Worm (Caenorhabditis elegans) whole organism, L1 larva: ENCODE measurements around the gene Y56A3A.28.
A peak's percentile ranks its signal among the peaks of the same experiment; 100 is the strongest.

Source experiments
- C04F5.9 ChIP-seq: sonication (generic microtip); optimal IDR thresholded peaks from 2 replicates; lab custom pipeline; 2016; ENCODE audit warnings: missing genetic modification characterization, missing compliant biosample characterization
- C34B4.2 ChIP-seq: sonication (generic microtip); optimal IDR thresholded peaks from 2 replicates; lab custom pipeline; 2017; ENCODE audit warnings: mild to moderate bottlenecking, missing genetic modification characterization, missing compliant biosample characterization
- F16B12.6 ChIP-seq: fragments of 150-350 bp; optimal IDR thresholded peaks from 2 replicates; lab custom pipeline; 2014; ENCODE audit warnings: missing biosample characterization, missing genetic modification characterization
- aha-1 ChIP-seq: fragments of 150-350 bp; optimal IDR thresholded peaks from 2 replicates; lab custom pipeline; 2014; ENCODE audit warnings: missing biosample characterization, missing genetic modification characterization
- ama-1 ChIP-seq: fragments of 150-350 bp; optimal IDR thresholded peaks from 2 replicates; lab custom pipeline; 2014
- blmp-1 ChIP-seq: fragments of 150-350 bp; optimal IDR thresholded peaks from 2 replicates; lab custom pipeline; 2014; ENCODE audit warnings: missing biosample characterization, missing genetic modification characterization
- ceh-63 ChIP-seq: fragments of 200-800 bp; sonication (Bioruptor generic); optimal IDR thresholded peaks from 2 replicates; lab custom pipeline; 2018; ENCODE audit warnings: mild to moderate bottlenecking, missing genetic modification characterization, missing compliant biosample characterization
- ceh-8 ChIP-seq: fragments of 200-800 bp; sonication (Bioruptor generic); optimal IDR thresholded peaks from 2 replicates; lab custom pipeline; 2018; ENCODE audit warnings: mild to moderate bottlenecking, missing genetic modification characterization, moderate library complexity, missing compliant biosample characterization
- ceh-82 ChIP-seq, 3 experiments: fragments of 150-350 bp in 1 of 3; sonication (generic microtip) in 2 of 3; optimal IDR thresholded peaks; 2 replicates each; lab custom pipeline; 2014 to 2017; ENCODE audit warnings: missing biosample characterization in 3 of 3, missing genetic modification characterization in 3 of 3
- ceh-88 ChIP-seq: fragments of 200-800 bp; sonication (Bioruptor generic); IDR thresholded peaks from 2 replicates; pipeline ENCODE4 v1.3.6; 2022; ENCODE audit warnings: missing genetic modification characterization, missing compliant biosample characterization
- ceh-90 ChIP-seq: sonication (generic microtip); optimal IDR thresholded peaks from 2 replicates; lab custom pipeline; 2016; ENCODE audit warnings: missing genetic modification characterization, missing compliant biosample characterization
- dsc-1 ChIP-seq: sonication (generic microtip); optimal IDR thresholded peaks from 2 replicates; lab custom pipeline; 2016; ENCODE audit warnings: mild to moderate bottlenecking, missing genetic modification characterization, missing compliant biosample characterization
- efl-1 ChIP-seq, 4 experiments: fragments of 150-350 bp; optimal IDR thresholded peaks in 3 of 4; peaks in 1 of 4; 1 replicate in 1 of 4; 2 replicates in 3 of 4; lab custom pipeline; 2014; ENCODE audit warnings: missing biosample characterization in 2 of 4, missing genetic modification characterization in 2 of 4, missing genetic modification reagents in 2 of 4
- ets-5 ChIP-seq: fragments of 200-800 bp; sonication (Bioruptor generic); IDR thresholded peaks from 2 replicates; pipeline ENCODE4 v1.3.6; 2022; ENCODE audit warnings: missing genetic modification characterization, missing compliant biosample characterization
- fkh-10 ChIP-seq: sonication (generic microtip); optimal IDR thresholded peaks from 2 replicates; lab custom pipeline; 2017; ENCODE audit warnings: missing biosample characterization, missing genetic modification reagents, missing genetic modification characterization
- fos-1 ChIP-seq: fragments of 150-350 bp; optimal IDR thresholded peaks from 2 replicates; lab custom pipeline; 2014; ENCODE audit warnings: missing biosample characterization, missing genetic modification characterization
- grh-1 ChIP-seq: fragments of 200-800 bp; sonication (Bioruptor generic); IDR thresholded peaks from 2 replicates; pipeline ENCODE4 v1.3.6; 2022; ENCODE audit warnings: missing genetic modification reagents, missing genetic modification characterization, missing compliant biosample characterization
- irx-1 ChIP-seq: sonication (generic microtip); optimal IDR thresholded peaks from 2 replicates; lab custom pipeline; 2016; ENCODE audit warnings: missing genetic modification characterization, missing compliant biosample characterization
- lin-13 ChIP-seq: fragments of 150-350 bp; optimal IDR thresholded peaks from 2 replicates; lab custom pipeline; 2014; ENCODE audit warnings: missing biosample characterization, missing genetic modification reagents, missing genetic modification characterization
- lin-14 ChIP-seq: fragments of 200-800 bp; sonication (Bioruptor generic); optimal IDR thresholded peaks from 2 replicates; lab custom pipeline; 2018; ENCODE audit warnings: mild to moderate bottlenecking, missing genetic modification characterization, moderate library complexity, missing compliant biosample characterization
- lin-15B ChIP-seq: fragments of 150-350 bp; sonication (generic microtip); optimal IDR thresholded peaks from 3 replicates; lab custom pipeline; 2014; ENCODE audit warnings: missing biosample characterization, missing genetic modification characterization
- mab-9 ChIP-seq: fragments of 200-800 bp; sonication (Bioruptor generic); IDR thresholded peaks from 2 replicates; pipeline ENCODE4 v1.3.6; 2022; ENCODE audit warnings: missing genetic modification reagents, missing genetic modification characterization, missing compliant biosample characterization
- mef-2 ChIP-seq: fragments of 150-350 bp; optimal IDR thresholded peaks from 2 replicates; lab custom pipeline; 2014; ENCODE audit warnings: missing biosample characterization, missing genetic modification characterization
- nhr-12 ChIP-seq: sonication (generic microtip); optimal IDR thresholded peaks from 2 replicates; lab custom pipeline; 2017; ENCODE audit warnings: missing biosample characterization, missing genetic modification characterization
- nhr-19 ChIP-seq: fragments of 200-800 bp; sonication (Bioruptor generic); conservative IDR thresholded peaks from 2 replicates; pipeline ENCODE4 v1.3.6; 2022; ENCODE audit warnings: missing genetic modification characterization, missing compliant biosample characterization
- nhr-20 ChIP-seq: sonication (generic microtip); optimal IDR thresholded peaks from 2 replicates; lab custom pipeline; 2016; ENCODE audit warnings: mild to moderate bottlenecking, missing genetic modification characterization, missing compliant biosample characterization
- nhr-76 ChIP-seq: sonication (generic microtip); optimal IDR thresholded peaks from 2 replicates; lab custom pipeline; 2017; ENCODE audit warnings: missing biosample characterization, missing genetic modification characterization
- pax-3 ChIP-seq: fragments of 200-800 bp; sonication (Bioruptor generic); optimal IDR thresholded peaks from 2 replicates; lab custom pipeline; 2018; ENCODE audit warnings: mild to moderate bottlenecking, missing genetic modification characterization, moderate library complexity, missing compliant biosample characterization
- pqm-1 ChIP-seq: sonication (generic microtip); optimal IDR thresholded peaks from 3 replicates; lab custom pipeline; 2017; ENCODE audit warnings: missing biosample characterization, missing genetic modification characterization
- rnt-1 ChIP-seq: sonication (generic microtip); optimal IDR thresholded peaks from 2 replicates; lab custom pipeline; 2016; ENCODE audit warnings: mild to moderate bottlenecking, missing genetic modification characterization, moderate library complexity, missing compliant biosample characterization
- snpc-4 ChIP-seq: fragments of 150-350 bp; optimal IDR thresholded peaks from 2 replicates; lab custom pipeline; 2014; ENCODE audit warnings: missing biosample characterization, missing genetic modification characterization
- sup-37 ChIP-seq: fragments of 200-800 bp; sonication (Bioruptor generic); optimal IDR thresholded peaks from 2 replicates; lab custom pipeline; 2018; ENCODE audit warnings: mild to moderate bottlenecking, missing genetic modification characterization, missing compliant biosample characterization
- swsn-7 ChIP-seq: sonication (generic microtip); optimal IDR thresholded peaks from 2 replicates; lab custom pipeline; 2016; ENCODE audit warnings: missing genetic modification characterization, missing compliant biosample characterization
- unc-30 ChIP-seq: sonication (generic microtip); optimal IDR thresholded peaks from 2 replicates; lab custom pipeline; 2017; ENCODE audit warnings: missing biosample characterization, missing genetic modification characterization
- unc-98 ChIP-seq: fragments of 200-800 bp; sonication (Bioruptor generic); IDR thresholded peaks from 2 replicates; pipeline ENCODE4 v1.3.6; 2022; ENCODE audit warnings: missing genetic modification characterization, missing compliant biosample characterization
- vab-15 ChIP-seq: sonication (generic microtip); optimal IDR thresholded peaks from 2 replicates; lab custom pipeline; 2017; ENCODE audit warnings: missing genotype, mild to moderate bottlenecking, missing genetic modification characterization, missing compliant biosample characterization
- zip-4 ChIP-seq: fragments of 200-800 bp; sonication (Bioruptor generic); optimal IDR thresholded peaks from 2 replicates; lab custom pipeline; 2018; ENCODE audit warnings: mild to moderate bottlenecking, missing genetic modification characterization, moderate library complexity, missing compliant biosample characterization
- ztf-11 ChIP-seq, 2 experiments: sonication (generic microtip); optimal IDR thresholded peaks; 2 replicates each; lab custom pipeline; 2016 to 2017; ENCODE audit warnings: missing genetic modification characterization in 2 of 2, missing biosample characterization in 1 of 2, missing compliant biosample characterization in 1 of 2

The Y56A3A.28 gene

DNA sequence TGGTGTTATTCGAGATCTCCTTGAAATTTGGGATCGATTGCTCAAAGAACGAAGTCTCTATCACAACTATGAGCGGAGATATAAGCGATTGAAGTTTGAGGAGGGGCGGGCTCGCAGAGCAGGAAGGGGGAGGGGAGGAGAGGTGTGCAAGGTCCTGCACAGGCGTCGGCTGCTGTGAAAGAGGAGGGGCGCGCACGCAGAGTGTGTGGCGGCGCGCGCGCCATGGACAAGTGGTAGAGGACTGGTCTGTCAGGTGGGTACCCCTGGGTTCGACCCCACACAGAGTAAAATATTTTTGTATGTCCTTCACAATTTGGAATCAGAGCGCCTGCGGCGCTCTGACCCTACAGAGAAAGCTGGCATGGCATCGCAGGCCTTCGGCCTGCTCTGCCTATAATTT, 4.1 kb downstream of the Y56A3A.28 start:
- TF ChIP-seq snpc-4 (tag; lab: Kevin White, UChicago) = peak; percentile 13
- TF ChIP-seq ceh-88 = peak; percentile 59; the same call in 1 of the 2 replicates
- peak; percentile 81 for TF ChIP-seq nhr-19 (GFP tag; lab: Robert Waterston, UW)
- peak; percentile 43; the same call in 1 of the 2 replicates for TF ChIP-seq unc-98
- TF ChIP-seq grh-1 (GFP tag; lab: Robert Waterston, UW) = peak; percentile 61
- peak; percentile 40; the same call in 1 of the 2 replicates for TF ChIP-seq mab-9 (GFP tag; lab: Robert Waterston, UW)

DNA sequence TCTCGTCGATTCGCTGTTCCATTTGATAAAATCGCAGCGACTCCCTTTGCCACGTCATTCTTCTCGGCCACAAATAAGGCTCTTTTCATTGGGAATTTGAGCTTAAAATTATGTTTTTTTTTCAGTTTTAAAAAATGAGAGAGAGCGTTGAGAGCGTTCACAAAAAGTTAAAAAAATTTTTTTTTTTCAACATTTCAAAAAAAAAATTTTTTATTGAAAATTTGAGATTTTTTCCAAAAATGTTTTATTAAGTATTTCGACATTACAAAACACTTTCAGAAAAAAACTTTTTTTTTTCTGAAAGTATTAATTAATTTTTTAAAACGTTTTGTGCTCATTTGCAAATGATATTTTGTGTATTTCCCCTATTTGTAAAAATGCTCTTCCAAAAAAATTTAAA, 11.1 kb downstream of the Y56A3A.28 start, which contains the start of gene top-3:
Gene top-3, minus strand, starts transcription at position 101 of the 400 bp plus-strand sequence.
- TF ChIP-seq lin-15B = no peak
- TF ChIP-seq ztf-11 (tag; optimal IDR thresholded peaks at IDR 0.05; lab: Kevin White, UChicago) = no peak
- TF ChIP-seq blmp-1 (tag; lab: Kevin White, UChicago) = no peak
- TF ChIP-seq rnt-1 (tag; lab: Kevin White, UChicago) = no peak
- no peak for TF ChIP-seq ets-5 (GFP tag; lab: Robert Waterston, UW)
- TF ChIP-seq unc-30 (tag; lab: Kevin White, UChicago) = no peak
- TF ChIP-seq ceh-8 (GFP tag; lab: Kevin White, UChicago) = no peak
- no peak for TF ChIP-seq swsn-7 (tag; lab: Kevin White, UChicago)
- no peak for TF ChIP-seq fkh-10 (GFP tag; lab: Kevin White, UChicago)
- TF ChIP-seq ceh-82 (tag; optimal IDR thresholded peaks at IDR 0.05; lab: Kevin White, UChicago) = no peak
- no peak for TF ChIP-seq lin-14
- TF ChIP-seq pqm-1 (tag; lab: Kevin White, UChicago) = no peak
- TF ChIP-seq vab-15 (tag; lab: Kevin White, UChicago) = no peak
- TF ChIP-seq C34B4.2 (tag; lab: Kevin White, UChicago) = no peak
- no peak for TF ChIP-seq fos-1 (tag; lab: Kevin White, UChicago)
- TF ChIP-seq nhr-12 (tag; lab: Kevin White, UChicago) = no peak
- TF ChIP-seq dsc-1 (tag; lab: Kevin White, UChicago) = no peak
- no peak for TF ChIP-seq nhr-20 (tag; lab: Kevin White, UChicago)

DNA sequence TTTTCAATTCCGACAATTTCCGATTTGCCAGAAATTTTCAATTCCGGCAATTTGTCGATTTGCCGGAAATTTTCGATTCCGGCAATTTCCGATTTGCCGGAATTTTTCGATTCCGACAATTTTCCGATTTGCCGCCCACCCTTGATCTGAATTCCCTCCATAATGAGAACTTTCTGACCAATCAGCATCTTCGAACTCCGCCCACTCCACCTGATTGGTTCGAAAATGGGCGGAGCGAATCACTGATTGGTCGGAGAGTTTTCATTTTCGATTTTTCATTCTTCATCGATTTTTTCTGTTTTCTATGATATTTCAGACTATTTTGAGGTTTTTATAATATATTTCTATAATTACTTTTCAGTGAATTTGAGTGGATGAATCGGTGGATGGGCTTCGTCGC, 17.0 kb downstream of the Y56A3A.28 start:
- TF ChIP-seq blmp-1 (tag; lab: Kevin White, UChicago) = no peak
- TF ChIP-seq ztf-11 (tag; optimal IDR thresholded peaks at IDR 0.05; lab: Kevin White, UChicago) = no peak
- no peak for TF ChIP-seq C34B4.2 (tag; lab: Kevin White, UChicago)
- TF ChIP-seq zip-4 (GFP tag; lab: Kevin White, UChicago) = no peak
- no peak for TF ChIP-seq irx-1 (tag; lab: Kevin White, UChicago)
- no peak for TF ChIP-seq ceh-90 (tag; lab: Kevin White, UChicago)
- TF ChIP-seq mef-2 (tag; lab: Kevin White, UChicago) = no peak
- TF ChIP-seq snpc-4 (tag; lab: Kevin White, UChicago) = no peak

DNA sequence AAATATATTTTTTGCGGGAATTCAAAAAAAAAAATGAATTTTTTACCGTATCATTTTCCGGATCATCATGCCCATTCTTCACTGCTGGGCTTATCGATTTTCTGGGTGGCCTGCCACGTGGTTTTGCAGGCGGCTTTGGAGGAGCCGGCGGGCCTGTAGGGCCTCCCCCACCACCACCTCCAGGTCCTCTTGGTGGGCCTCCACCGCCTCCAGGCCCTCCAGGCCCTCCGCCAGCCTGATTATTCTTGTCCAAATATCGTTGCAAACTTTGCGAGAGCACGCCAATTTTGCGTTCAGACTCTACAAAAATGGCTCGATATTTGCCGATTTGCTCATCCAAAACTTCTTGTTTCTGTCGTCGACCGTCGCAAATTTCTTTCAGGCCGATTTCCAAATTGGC, 20.1 kb downstream of the Y56A3A.28 start:
- TF ChIP-seq blmp-1 (tag; lab: Kevin White, UChicago) (no peak), C04F5.9 (tag; lab: Kevin White, UChicago) (no peak), efl-1 (optimal IDR thresholded peaks at IDR 0.05; lab: Kevin White, UChicago) (no peak), efl-1 (GFP tag; optimal IDR thresholded peaks at IDR 0.05 in 1 of 2; lab: Kevin White, UChicago) (no peak), fkh-10 (GFP tag; lab: Kevin White, UChicago) (no peak), ama-1 (no peak), mef-2 (tag; lab: Kevin White, UChicago) (no peak), dsc-1 (tag; lab: Kevin White, UChicago) (no peak), pax-3 (tag; lab: Kevin White, UChicago) (no peak), F16B12.6 (tag; lab: Kevin White, UChicago) (no peak), swsn-7 (tag; lab: Kevin White, UChicago) (no peak), aha-1 (tag; lab: Kevin White, UChicago) (no peak), sup-37 (no peak), mab-9 (GFP tag; lab: Robert Waterston, UW) (no peak), lin-13 (GFP tag; lab: Kevin White, UChicago) (no peak), ceh-63 (GFP tag; lab: Kevin White, UChicago) (no peak), rnt-1 (tag; lab: Kevin White, UChicago) (no peak), nhr-76 (tag; lab: Kevin White, UChicago) (no peak), unc-30 (tag; lab: Kevin White, UChicago) (no peak)
